Worm (Caenorhabditis elegans) whole organism, L1 larva: Measurements from ENCODE around the gene set-17.

Experiments
- F16B12.6 ChIP-seq: fragments of 150-350 bp; optimal IDR thresholded peaks from 2 replicates; lab custom pipeline; 2014; ENCODE audit warnings: missing biosample characterization, missing genetic modification characterization
- Y116A8C.19 ChIP-seq: sonication (generic microtip); optimal IDR thresholded peaks from 2 replicates; lab custom pipeline; 2016; ENCODE audit warnings: missing compliant biosample characterization, missing genetic modification characterization, borderline replicate concordance
- alr-1 ChIP-seq: fragments of 200-800 bp; sonication (Bioruptor generic); optimal IDR thresholded peaks from 2 replicates; lab custom pipeline; 2018; ENCODE audit warnings: borderline replicate concordance, mild to moderate bottlenecking, missing genetic modification characterization, missing compliant biosample characterization
- ama-1 ChIP-seq: fragments of 150-350 bp; optimal IDR thresholded peaks from 2 replicates; lab custom pipeline; 2014
- ceh-63 ChIP-seq: fragments of 200-800 bp; sonication (Bioruptor generic); optimal IDR thresholded peaks from 2 replicates; lab custom pipeline; 2018; ENCODE audit warnings: mild to moderate bottlenecking, missing genetic modification characterization, missing compliant biosample characterization
- ceh-8 ChIP-seq: fragments of 200-800 bp; sonication (Bioruptor generic); optimal IDR thresholded peaks from 2 replicates; lab custom pipeline; 2018; ENCODE audit warnings: mild to moderate bottlenecking, missing genetic modification characterization, moderate library complexity, missing compliant biosample characterization
- dsc-1 ChIP-seq: sonication (generic microtip); optimal IDR thresholded peaks from 2 replicates; lab custom pipeline; 2016; ENCODE audit warnings: mild to moderate bottlenecking, missing genetic modification characterization, missing compliant biosample characterization
- efl-1 ChIP-seq, 4 experiments: fragments of 150-350 bp; optimal IDR thresholded peaks in 3 of 4; peaks in 1 of 4; 1 replicate in 1 of 4; 2 replicates in 3 of 4; lab custom pipeline; 2014; ENCODE audit warnings: missing biosample characterization in 2 of 4, missing genetic modification characterization in 2 of 4, missing genetic modification reagents in 2 of 4
- efl-3 ChIP-seq: fragments of 200-800 bp; sonication (Bioruptor generic); optimal IDR thresholded peaks from 2 replicates; lab custom pipeline; 2018; ENCODE audit warnings: mild to moderate bottlenecking, missing genetic modification characterization, missing compliant biosample characterization
- elt-2 ChIP-seq: sonication (generic microtip); optimal IDR thresholded peaks from 2 replicates; lab custom pipeline; 2016; ENCODE audit warnings: missing genetic modification characterization, mild to moderate bottlenecking, inconsistent platforms, missing compliant biosample characterization, missing genetic modification reagents
- fkh-10 ChIP-seq: sonication (generic microtip); optimal IDR thresholded peaks from 2 replicates; lab custom pipeline; 2017; ENCODE audit warnings: missing biosample characterization, missing genetic modification reagents, missing genetic modification characterization
- fkh-4 ChIP-seq: sonication (generic microtip); optimal IDR thresholded peaks from 2 replicates; lab custom pipeline; 2016; ENCODE audit warnings: missing compliant biosample characterization, missing genetic modification characterization, borderline replicate concordance
- fos-1 ChIP-seq: fragments of 150-350 bp; optimal IDR thresholded peaks from 2 replicates; lab custom pipeline; 2014; ENCODE audit warnings: missing biosample characterization, missing genetic modification characterization
- grh-1 ChIP-seq: fragments of 200-800 bp; sonication (Bioruptor generic); IDR thresholded peaks from 2 replicates; pipeline ENCODE4 v1.3.6; 2022; ENCODE audit warnings: missing genetic modification reagents, missing genetic modification characterization, missing compliant biosample characterization
- hlh-17 ChIP-seq: fragments of 200-800 bp; sonication (Bioruptor generic); optimal IDR thresholded peaks from 2 replicates; lab custom pipeline; 2018; ENCODE audit warnings: missing genetic modification characterization, mild to moderate bottlenecking, missing compliant biosample characterization, moderate library complexity, borderline replicate concordance
- hpl-2 ChIP-seq: fragments of 150-350 bp; optimal IDR thresholded peaks from 2 replicates; lab custom pipeline; 2014; ENCODE audit warnings: missing biosample characterization, missing genetic modification reagents, missing genetic modification characterization
- lin-35 ChIP-seq, 2 experiments: fragments of 150-350 bp; optimal IDR thresholded peaks; 2 replicates each; lab custom pipeline; 2014; ENCODE audit warnings: missing biosample characterization in 2 of 2, missing genetic modification characterization in 2 of 2, missing genetic modification reagents in 2 of 2
- lin-39 ChIP-seq: fragments of 150-350 bp; optimal IDR thresholded peaks from 2 replicates; lab custom pipeline; 2014; ENCODE audit warnings: missing biosample characterization, missing genetic modification reagents, missing genetic modification characterization
- lir-3 ChIP-seq: sonication (generic microtip); optimal IDR thresholded peaks from 2 replicates; lab custom pipeline; 2016; ENCODE audit warnings: mild to moderate bottlenecking, missing genetic modification characterization, moderate library complexity, missing compliant biosample characterization; ENCODE audit not compliant: poor library complexity
- mep-1 ChIP-seq: fragments of 150-350 bp; optimal IDR thresholded peaks from 2 replicates; lab custom pipeline; 2014; ENCODE audit warnings: missing biosample characterization, missing genetic modification characterization
- nhr-237 ChIP-seq: fragments of 150-350 bp; optimal IDR thresholded peaks from 2 replicates; lab custom pipeline; 2014; ENCODE audit warnings: missing biosample characterization, missing genetic modification characterization
- nhr-28 ChIP-seq: fragments of 150-350 bp; optimal IDR thresholded peaks from 2 replicates; lab custom pipeline; 2014; ENCODE audit warnings: missing biosample characterization, missing genetic modification characterization
- nhr-47 ChIP-seq: sonication (generic microtip); optimal IDR thresholded peaks from 2 replicates; lab custom pipeline; 2016; ENCODE audit warnings: mild to moderate bottlenecking, missing genetic modification characterization, moderate library complexity, missing compliant biosample characterization
- nhr-76 ChIP-seq: sonication (generic microtip); optimal IDR thresholded peaks from 2 replicates; lab custom pipeline; 2017; ENCODE audit warnings: missing biosample characterization, missing genetic modification characterization
- nhr-84 ChIP-seq: sonication (generic microtip); optimal IDR thresholded peaks from 2 replicates; lab custom pipeline; 2017; ENCODE audit warnings: missing biosample characterization, missing genetic modification characterization
- nhr-90 ChIP-seq: sonication (generic microtip); optimal IDR thresholded peaks from 2 replicates; lab custom pipeline; 2016; ENCODE audit warnings: mild to moderate bottlenecking, missing genetic modification characterization, missing compliant biosample characterization; ENCODE audit not compliant: poor library complexity
- tlp-1 ChIP-seq: fragments of 150-350 bp; optimal IDR thresholded peaks from 2 replicates; lab custom pipeline; 2014; ENCODE audit warnings: missing biosample characterization, missing genetic modification characterization
- unc-130 ChIP-seq: fragments of 150-350 bp; optimal IDR thresholded peaks from 2 replicates; lab custom pipeline; 2017; ENCODE audit warnings: missing biosample characterization, missing genetic modification characterization, inconsistent platforms
- unc-30 ChIP-seq: sonication (generic microtip); optimal IDR thresholded peaks from 2 replicates; lab custom pipeline; 2017; ENCODE audit warnings: missing biosample characterization, missing genetic modification characterization
- unc-62 ChIP-seq: fragments of 150-350 bp; optimal IDR thresholded peaks from 2 replicates; lab custom pipeline; 2014; ENCODE audit warnings: missing biosample characterization, missing genetic modification reagents, missing genetic modification characterization
- unc-98 ChIP-seq: fragments of 200-800 bp; sonication (Bioruptor generic); IDR thresholded peaks from 2 replicates; pipeline ENCODE4 v1.3.6; 2022; ENCODE audit warnings: missing genetic modification characterization, missing compliant biosample characterization
- vab-15 ChIP-seq: sonication (generic microtip); optimal IDR thresholded peaks from 2 replicates; lab custom pipeline; 2017; ENCODE audit warnings: missing genotype, mild to moderate bottlenecking, missing genetic modification characterization, missing compliant biosample characterization
- zag-1 ChIP-seq: fragments of 150-350 bp; optimal IDR thresholded peaks from 2 replicates; lab custom pipeline; 2014; ENCODE audit warnings: missing biosample characterization, missing genetic modification characterization
- ztf-4 ChIP-seq: fragments of 150-350 bp; optimal IDR thresholded peaks from 2 replicates; lab custom pipeline; 2014; ENCODE audit warnings: missing biosample characterization, missing genetic modification characterization

set-17 gene

DNA sequence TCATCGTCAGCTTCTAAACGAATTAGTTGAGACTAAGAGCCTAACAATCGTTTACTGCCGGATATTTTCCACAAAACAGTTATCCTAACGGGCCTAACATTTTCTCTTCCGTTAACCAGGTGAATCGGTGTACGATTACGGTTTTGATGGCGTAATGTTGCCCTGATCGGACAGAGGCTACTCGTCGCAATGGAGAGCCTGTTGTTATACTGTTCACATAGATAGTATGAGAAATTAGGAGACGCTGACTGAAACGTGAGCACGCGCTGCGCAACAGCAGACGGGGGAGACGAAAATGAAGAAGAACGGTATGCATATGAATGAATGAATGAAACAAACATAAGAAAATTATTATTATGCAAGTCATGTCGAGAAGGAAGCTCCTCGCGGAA, 40.9 kb downstream of the set-17 start:
- TF ChIP-seq fkh-4 (tag; lab: Kevin White, UChicago) (no peak), nhr-237 (tag; lab: Kevin White, UChicago) (no peak), efl-3 (GFP tag; lab: Kevin White, UChicago) (no peak), ama-1 (lab: Kevin White, UChicago) (no peak), zag-1 (tag; lab: Kevin White, UChicago) (no peak), lin-39 (tag; lab: Kevin White, UChicago) (no peak), fkh-10 (no peak), nhr-76 (no peak), hpl-2 (GFP tag; lab: Kevin White, UChicago) (no peak), elt-2 (tag; lab: Kevin White, UChicago) (no peak), hlh-17 (GFP tag; lab: Kevin White, UChicago) (no peak), fos-1 (tag; lab: Kevin White, UChicago) (no peak)
- TF ChIP-seq, all 84 proteins: peak for 0

- TF ChIP-seq ceh-8 (GFP tag; lab: Kevin White, UChicago) (no peak), grh-1 (GFP tag; lab: Robert Waterston, UW) (no peak), hlh-17 (GFP tag; lab: Kevin White, UChicago) (no peak), mep-1 (tag; lab: Kevin White, UChicago) (no peak)
- TF ChIP-seq, all 84 proteins: peak for 0
Observed at ce11 chrII:8898582-8899356, 41.5 kb downstream of the set-17 start.

- no peak for TF ChIP-seq efl-1 (optimal IDR thresholded peaks at IDR 0.05; lab: Kevin White, UChicago)
- peak in 1 of 2 experiments; percentile 88 for TF ChIP-seq efl-1 (GFP tag; optimal IDR thresholded peaks at IDR 0.05 in 1 of 2; lab: Kevin White, UChicago)
- no peak for TF ChIP-seq efl-3 (GFP tag; lab: Kevin White, UChicago)
Observed at ce11 chrII:8897244-8897643, 43.0 kb downstream of the set-17 start.

DNA sequence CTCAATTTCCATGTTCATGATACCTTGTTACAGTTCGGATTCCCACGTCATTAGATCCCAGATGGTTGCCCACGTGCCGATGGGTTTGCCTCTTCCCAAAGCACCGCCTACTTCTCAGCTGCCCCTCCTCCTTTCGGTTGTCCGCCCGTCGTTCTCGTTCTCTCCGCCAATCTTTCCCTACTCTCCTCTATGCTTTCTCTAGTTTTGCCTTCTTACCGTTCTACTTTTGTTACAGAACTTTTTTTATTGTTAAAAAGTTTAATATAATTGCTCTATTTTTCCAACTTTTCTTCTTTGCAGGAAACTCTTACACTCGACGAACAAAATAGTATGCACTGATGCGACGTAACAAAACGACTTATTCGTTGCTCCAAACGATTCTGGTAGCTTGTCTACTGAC, 43.7 kb downstream of the set-17 start, which contains the start of gene lat-1:
TSS of gene lat-1 (plus strand) at position 301 of the 400 bp plus-strand sequence.
- no peak for TF ChIP-seq unc-98 (GFP tag; lab: Robert Waterston, UW)
- TF ChIP-seq F16B12.6 (tag; lab: Kevin White, UChicago) = no peak
- no peak for TF ChIP-seq nhr-90
- no peak for TF ChIP-seq alr-1 (tag; lab: Kevin White, UChicago)
- no peak for TF ChIP-seq ceh-63 (GFP tag; lab: Kevin White, UChicago)
- no peak for TF ChIP-seq ama-1 (lab: Kevin White, UChicago)
- no peak for TF ChIP-seq Y116A8C.19
- TF ChIP-seq ztf-4 (tag; lab: Kevin White, UChicago) = no peak
- TF ChIP-seq unc-130 (tag; lab: Kevin White, UChicago) = no peak
- no peak for TF ChIP-seq lin-35 (GFP tag; optimal IDR thresholded peaks at IDR 0.05; lab: Kevin White, UChicago)
- TF ChIP-seq lir-3 = no peak
- TF ChIP-seq fkh-10 = no peak
- no peak for TF ChIP-seq unc-30 (tag; lab: Kevin White, UChicago)
- TF ChIP-seq nhr-28 (tag; lab: Kevin White, UChicago) = no peak
- TF ChIP-seq tlp-1 (tag; lab: Kevin White, UChicago) = no peak
- TF ChIP-seq nhr-84 (tag; lab: Kevin White, UChicago) = no peak
- TF ChIP-seq vab-15 (tag; lab: Kevin White, UChicago) = no peak
- no peak for TF ChIP-seq nhr-47 (tag; lab: Kevin White, UChicago)
- no peak for TF ChIP-seq unc-62 (GFP tag; lab: Kevin White, UChicago)
- no peak for TF ChIP-seq dsc-1 (tag; lab: Kevin White, UChicago)
